Fruit fly (Drosophila melanogaster) whole organism: ENCODE measurements around the gene N.

Source experiments
- pan ChIP-seq: fragments of >200 bp; optimal IDR thresholded peaks from 2 replicates; lab custom pipeline; 2017
- usp ChIP-seq: fragments of >200 bp; optimal IDR thresholded peaks from 2 replicates; lab custom pipeline; 2017; ENCODE audit warnings: missing biosample characterization, missing genetic modification characterization, mixed read lengths

DNA sequence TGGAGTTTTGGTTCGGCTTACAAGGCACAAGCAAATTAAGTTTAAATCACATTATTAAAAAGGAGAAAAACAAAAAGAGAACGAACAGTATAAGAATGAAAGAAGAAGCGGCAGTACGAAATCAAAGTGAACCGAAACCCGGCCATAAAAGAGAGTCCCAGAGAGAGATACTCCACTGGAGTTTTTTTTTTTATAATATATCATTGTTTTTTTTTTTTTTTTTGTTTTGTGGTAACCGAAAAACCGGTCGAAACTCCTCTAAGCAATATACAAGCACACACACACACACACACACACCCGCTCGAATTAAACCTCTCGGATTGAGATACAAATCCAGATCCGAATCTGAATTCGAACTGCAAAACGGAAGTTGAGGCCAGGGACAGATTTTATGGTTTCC, 23.9 kb downstream of the N start:
- no peak for TF ChIP-seq pan (lab: Kevin White, UChicago)
- TF ChIP-seq usp (GFP tag; lab: Kevin White, UChicago): no peak
